In genomic region chrX:20519049-20519448, dm6 we compare ENCODE assay signal across 5 fruit fly cellular contexts.
TF ChIP-seq lines count a peak whose summit lies in the region.

No protein-coding gene starts in this region.

- TF ChIP-seq CTCF in whole organism, embryonic (GFP tag; optimal IDR thresholded peaks at IDR 0.05; lab: Kevin White, UChicago) = no peak

TF ChIP-seq in whole organism, adult, 20 proteins besides CTCF, POLR2A, EP300 and RAD21:
- TF ChIP-seq CG14711 (tag; optimal IDR thresholded peaks at IDR 0.05; lab: Kevin White, UChicago) = peak; percentile 29
- no peak for TF ChIP-seq cic (GFP tag; optimal IDR thresholded peaks at IDR 0.05; lab: Kevin White, UChicago)
- peak; percentile 24 for TF ChIP-seq toe (GFP tag; optimal IDR thresholded peaks at IDR 0.05; lab: Kevin White, UChicago)
- peak; percentile 19 for TF ChIP-seq CG7045 (GFP tag; optimal IDR thresholded peaks at IDR 0.05; lab: Kevin White, UChicago)
- TF ChIP-seq Hr96 (GFP tag; optimal IDR thresholded peaks at IDR 0.05; lab: Kevin White, UChicago) = peak; percentile 53
- no peak for TF ChIP-seq kay (GFP tag; lab: Kevin White, UChicago; ENCODE audit: borderline replicate concordance)
- peak; percentile 47 for TF ChIP-seq CG7101 (tag; optimal IDR thresholded peaks at IDR 0.05; lab: Kevin White, UChicago)
- TF ChIP-seq CG5204 (GFP tag; optimal IDR thresholded peaks at IDR 0.05; lab: Kevin White, UChicago) = peak; percentile 43

TF ChIP-seq in whole organism, embryonic, 481 proteins besides CTCF, POLR2A, EP300 and RAD21 (continues in another document):
- no peak for TF ChIP-seq CG6791 (GFP tag; IDR thresholded peaks at IDR 0.05; lab: Robert Waterston, UW; ENCODE audit: partially characterized antibody)
- TF ChIP-seq dysf (GFP tag; IDR thresholded peaks at IDR 0.05; lab: Robert Waterston, UW) = peak; percentile 72
- TF ChIP-seq CG2889 (GFP tag; IDR thresholded peaks at IDR 0.05; lab: Robert Waterston, UW) = no peak
- no peak for TF ChIP-seq bowl (GFP tag; IDR thresholded peaks at IDR 0.05; lab: Robert Waterston, UW)
- TF ChIP-seq CG14965 (GFP tag; optimal IDR thresholded peaks at IDR 0.05; lab: Kevin White, UChicago; ENCODE audit: borderline replicate concordance) = no peak
- TF ChIP-seq disco-r (GFP tag; optimal IDR thresholded peaks at IDR 0.05; lab: Kevin White, UChicago) = peak; percentile 4
- peak in 1 of 3 experiments; percentile 8 for TF ChIP-seq lola (GFP tag; optimal IDR thresholded peaks at IDR 0.05; lab: Kevin White, UChicago)
- no peak for TF ChIP-seq otp (GFP tag; IDR thresholded peaks at IDR 0.05; lab: Robert Waterston, UW)
- TF ChIP-seq HmgZ (tag; optimal IDR thresholded peaks at IDR 0.05; lab: Kevin White, UChicago) = peak; percentile 6
- peak; percentile 50 for TF ChIP-seq Ada2b (GFP tag; IDR thresholded peaks at IDR 0.05; lab: Robert Waterston, UW)
- peak; percentile 22 for TF ChIP-seq CG13775 (GFP tag; optimal IDR thresholded peaks at IDR 0.05; lab: Kevin White, UChicago)
- peak; percentile 65 for TF ChIP-seq CG11504 (tag; optimal IDR thresholded peaks at IDR 0.05; lab: Kevin White, UChicago)
- peak; percentile 25; the same call in 1 of the 3 replicates for TF ChIP-seq B-H1 (GFP tag; IDR thresholded peaks at IDR 0.05; lab: Robert Waterston, UW)
- no peak; the same call in 1 of the 2 replicates for TF ChIP-seq CG11247 (GFP tag; IDR thresholded peaks at IDR 0.05; lab: Robert Waterston, UW)
- no peak for TF ChIP-seq CG14667 (GFP tag; IDR thresholded peaks at IDR 0.05; lab: Robert Waterston, UW)
- 0 out of 3 replicates have a peak, but pooled peaks have one; percentile 42 for TF ChIP-seq CG11695 (GFP tag; IDR thresholded peaks at IDR 0.05; lab: Robert Waterston, UW)
- TF ChIP-seq CG6689 (GFP tag; IDR thresholded peaks at IDR 0.05; lab: Robert Waterston, UW) = peak; percentile 51
- 0 out of 2 replicates have a peak, but pooled peaks have one; percentile 13 for TF ChIP-seq CG32532 (GFP tag; IDR thresholded peaks at IDR 0.05; lab: Robert Waterston, UW)
- TF ChIP-seq fd3F (GFP tag; optimal IDR thresholded peaks at IDR 0.05; lab: Kevin White, UChicago) = peak; percentile 16
- TF ChIP-seq ind (GFP tag; optimal IDR thresholded peaks at IDR 0.05; lab: Kevin White, UChicago) = peak; percentile 37

TF ChIP-seq in whole organism, prepupa, 60 proteins besides CTCF, POLR2A, EP300 and RAD21 (continues in another document):
- TF ChIP-seq svp (GFP tag; lab: Kevin White, UChicago) (peak; percentile 72), Hr38 (GFP tag; optimal IDR thresholded peaks at IDR 0.05; lab: Kevin White, UChicago) (no peak), CG34406 (GFP tag; optimal IDR thresholded peaks at IDR 0.05; lab: Kevin White, UChicago) (peak; percentile 63), OdsH (GFP tag; optimal IDR thresholded peaks at IDR 0.05; lab: Kevin White, UChicago) (peak; percentile 76), Hr4 (GFP tag; optimal IDR thresholded peaks at IDR 0.05; lab: Kevin White, UChicago) (peak; percentile 65), fd85E (GFP tag; optimal IDR thresholded peaks at IDR 0.05; lab: Kevin White, UChicago) (no peak), Blimp-1 (GFP tag; optimal IDR thresholded peaks at IDR 0.05; lab: Kevin White, UChicago) (no peak), vri (GFP tag; optimal IDR thresholded peaks at IDR 0.05; lab: Kevin White, UChicago) (peak; percentile 39), Smox (GFP tag; optimal IDR thresholded peaks at IDR 0.05; lab: Kevin White, UChicago) (peak; percentile 75), CG3919 (GFP tag; optimal IDR thresholded peaks at IDR 0.05; lab: Kevin White, UChicago) (peak; percentile 71), dac (GFP tag; optimal IDR thresholded peaks at IDR 0.05; lab: Kevin White, UChicago) (peak; percentile 13), cyc (GFP tag; optimal IDR thresholded peaks at IDR 0.05; lab: Kevin White, UChicago) (peak; percentile 73), Eip75B (GFP tag; optimal IDR thresholded peaks at IDR 0.05; lab: Kevin White, UChicago) (peak; percentile 74), ss (GFP tag; optimal IDR thresholded peaks at IDR 0.05; lab: Kevin White, UChicago) (peak in 1 of 2 experiments; percentile 4), Hr39 (GFP tag; optimal IDR thresholded peaks at IDR 0.05; lab: Kevin White, UChicago) (peak; percentile 82), Sox14 (GFP tag; optimal IDR thresholded peaks at IDR 0.05; lab: Kevin White, UChicago) (peak; percentile 75), CG9139 (GFP tag; optimal IDR thresholded peaks at IDR 0.05; lab: Kevin White, UChicago) (no peak), CG8119 (GFP tag; IDR thresholded peaks at IDR 0.05; lab: Robert Waterston, UW) (peak; percentile 71), CG6854 (GFP tag; optimal IDR thresholded peaks at IDR 0.05; lab: Kevin White, UChicago) (no peak), esn (GFP tag; optimal IDR thresholded peaks at IDR 0.05; lab: Kevin White, UChicago) (peak; percentile 79), fkh (GFP tag; optimal IDR thresholded peaks at IDR 0.05; lab: Kevin White, UChicago) (no peak), net (GFP tag; optimal IDR thresholded peaks at IDR 0.05; lab: Kevin White, UChicago) (peak; percentile 78)

TF ChIP-seq in whole organism, pupa, 21 proteins besides CTCF, POLR2A, EP300 and RAD21:
- peak; percentile 69 for TF ChIP-seq CG14655 (GFP tag; optimal IDR thresholded peaks at IDR 0.05; lab: Kevin White, UChicago)
- no peak for TF ChIP-seq rn (GFP tag; IDR thresholded peaks at IDR 0.05; lab: Robert Waterston, UW)
- TF ChIP-seq CG12605 (GFP tag; IDR thresholded peaks at IDR 0.05; lab: Robert Waterston, UW) = peak; percentile 55; the same call in 1 of the 2 replicates
- no peak for TF ChIP-seq Pif1B (GFP tag; optimal IDR thresholded peaks at IDR 0.05; lab: Kevin White, UChicago)
- TF ChIP-seq CG8301 (tag; optimal IDR thresholded peaks at IDR 0.05; lab: Kevin White, UChicago) = peak; percentile 57
- peak; percentile 52 for TF ChIP-seq CG17806 (tag; optimal IDR thresholded peaks at IDR 0.05; lab: Kevin White, UChicago)
- peak; percentile 67 for TF ChIP-seq CG8159 (tag; optimal IDR thresholded peaks at IDR 0.05; lab: Kevin White, UChicago)
- TF ChIP-seq CG34367 (tag; optimal IDR thresholded peaks at IDR 0.05; lab: Kevin White, UChicago) = peak; percentile 59
- TF ChIP-seq EcR (GFP tag; optimal IDR thresholded peaks at IDR 0.05; lab: Kevin White, UChicago) = no peak
- TF ChIP-seq CG9948 (tag; optimal IDR thresholded peaks at IDR 0.05; lab: Kevin White, UChicago) = peak; percentile 48
- peak; percentile 82 for TF ChIP-seq fd96Ca (GFP tag; IDR thresholded peaks at IDR 0.05; lab: Robert Waterston, UW)
- no peak for TF ChIP-seq CG13204 (GFP tag; optimal IDR thresholded peaks at IDR 0.05; lab: Kevin White, UChicago)
- peak; percentile 74 for TF ChIP-seq Snoo (tag; optimal IDR thresholded peaks at IDR 0.05; lab: Kevin White, UChicago)
- TF ChIP-seq CG4496 (GFP tag; IDR thresholded peaks at IDR 0.05; lab: Robert Waterston, UW) = peak; percentile 86
- peak; percentile 75 for TF ChIP-seq CG32121 (GFP tag; IDR thresholded peaks at IDR 0.05; lab: Robert Waterston, UW)
- peak; percentile 67 for TF ChIP-seq CG15710 (tag; optimal IDR thresholded peaks at IDR 0.05; lab: Kevin White, UChicago)
- TF ChIP-seq Pif1A (GFP tag; optimal IDR thresholded peaks at IDR 0.05; lab: Kevin White, UChicago) = peak; percentile 63
- peak; percentile 80 for TF ChIP-seq Ets98B (GFP tag; IDR thresholded peaks at IDR 0.05; lab: Robert Waterston, UW)

TF ChIP-seq in whole organism, wandering third instar larva, 38 proteins besides CTCF, POLR2A, EP300 and RAD21:
- TF ChIP-seq tai (GFP tag; optimal IDR thresholded peaks at IDR 0.05; lab: Kevin White, UChicago) (peak; percentile 53), Sp1 (GFP tag; optimal IDR thresholded peaks at IDR 0.05; lab: Kevin White, UChicago) (peak; percentile 42), lola (GFP tag; optimal IDR thresholded peaks at IDR 0.05; lab: Kevin White, UChicago) (no peak), dmrt93B (GFP tag; optimal IDR thresholded peaks at IDR 0.05; lab: Kevin White, UChicago) (peak; percentile 18), psq (GFP tag; optimal IDR thresholded peaks at IDR 0.05; lab: Kevin White, UChicago) (peak; percentile 43), fru (GFP tag; optimal IDR thresholded peaks at IDR 0.05; lab: Kevin White, UChicago) (peak; percentile 73), Hnf4 (GFP tag; optimal IDR thresholded peaks at IDR 0.05; lab: Kevin White, UChicago) (peak; percentile 56), Jra (GFP tag; optimal IDR thresholded peaks at IDR 0.05; lab: Kevin White, UChicago) (no peak), br (GFP tag; optimal IDR thresholded peaks at IDR 0.05; lab: Kevin White, UChicago) (peak; percentile 68), HLH106 (tag; optimal IDR thresholded peaks at IDR 0.05; lab: Kevin White, UChicago) (peak; percentile 20), GATAd (GFP tag; optimal IDR thresholded peaks at IDR 0.05; lab: Kevin White, UChicago) (no peak), CG9705 (GFP tag; optimal IDR thresholded peaks at IDR 0.05; lab: Kevin White, UChicago) (no peak), Dfd (GFP tag; optimal IDR thresholded peaks at IDR 0.05; lab: Kevin White, UChicago) (no peak), rgr (GFP tag; optimal IDR thresholded peaks at IDR 0.05; lab: Kevin White, UChicago) (peak; percentile 76), ey (GFP tag; optimal IDR thresholded peaks at IDR 0.05; lab: Kevin White, UChicago) (peak; percentile 76), OdsH (GFP tag; optimal IDR thresholded peaks at IDR 0.05; lab: Kevin White, UChicago) (peak; percentile 68), Hr78 (GFP tag; optimal IDR thresholded peaks at IDR 0.05; lab: Kevin White, UChicago) (no peak), h (GFP tag; optimal IDR thresholded peaks at IDR 0.05; lab: Kevin White, UChicago) (peak; percentile 60), foxo (GFP tag; optimal IDR thresholded peaks at IDR 0.05; lab: Kevin White, UChicago) (peak in 1 of 2 experiments; percentile 72), sv (GFP tag; optimal IDR thresholded peaks at IDR 0.05; lab: Kevin White, UChicago) (no peak)
